Worm (Caenorhabditis elegans) whole organism, early embryonic: ENCODE measurements around the gene R09D1.12.

Experiments
- B0310.2 ChIP-seq: sonication (generic microtip); optimal IDR thresholded peaks from 2 replicates; lab custom pipeline; 2016; ENCODE audit warnings: mild to moderate bottlenecking, missing genetic modification characterization, missing compliant biosample characterization
- F13C5.2 ChIP-seq: sonication (generic microtip); optimal IDR thresholded peaks from 2 replicates; lab custom pipeline; 2017; ENCODE audit warnings: mild to moderate bottlenecking, missing genetic modification characterization, inconsistent platforms, missing compliant biosample characterization
- aly-1 ChIP-seq: sonication (generic microtip); optimal IDR thresholded peaks from 2 replicates; lab custom pipeline; 2016; ENCODE audit warnings: missing genetic modification characterization, missing compliant biosample characterization
- ama-1 ChIP-seq: fragments of 150-350 bp; optimal IDR thresholded peaks from 2 replicates; lab custom pipeline; 2014
- ceh-13 ChIP-seq: fragments of 200-800 bp; sonication (Bioruptor generic); optimal IDR thresholded peaks from 2 replicates; lab custom pipeline; 2018; ENCODE audit warnings: mild to moderate bottlenecking, missing genetic modification characterization, missing compliant biosample characterization
- ceh-36 ChIP-seq: sonication (generic microtip); optimal IDR thresholded peaks from 2 replicates; lab custom pipeline; 2016; ENCODE audit warnings: missing genetic modification characterization, inconsistent platforms, missing compliant biosample characterization
- ets-7 ChIP-seq: sonication (generic microtip); optimal IDR thresholded peaks from 2 replicates; lab custom pipeline; 2016; ENCODE audit warnings: missing genotype, missing genetic modification characterization, missing compliant biosample characterization
- flt-1 ChIP-seq: fragments of 200-800 bp; sonication (Bioruptor generic); IDR thresholded peaks from 2 replicates; pipeline ENCODE4 v1.3.6; 2022; ENCODE audit warnings: missing genetic modification characterization, missing compliant biosample characterization
- hmbx-1 ChIP-seq: sonication (generic microtip); optimal IDR thresholded peaks from 2 replicates; lab custom pipeline; 2016; ENCODE audit warnings: mild to moderate bottlenecking, missing genetic modification characterization, missing compliant biosample characterization
- hmg-4 ChIP-seq: fragments of 200-800 bp; sonication (Bioruptor generic); optimal IDR thresholded peaks from 2 replicates; lab custom pipeline; 2018; ENCODE audit warnings: mild to moderate bottlenecking, missing genetic modification characterization, missing compliant biosample characterization
- hnd-1 ChIP-seq: sonication (generic microtip); optimal IDR thresholded peaks from 2 replicates; lab custom pipeline; 2016; ENCODE audit warnings: missing genetic modification characterization, missing compliant biosample characterization
- pes-1 ChIP-seq: fragments of 200-800 bp; sonication (Bioruptor generic); IDR thresholded peaks from 2 replicates; pipeline ENCODE4 v1.3.6; 2022; ENCODE audit warnings: missing genetic modification reagents, missing genetic modification characterization, missing compliant biosample characterization
- scrt-1 ChIP-seq: fragments of 200-800 bp; sonication (Bioruptor generic); IDR thresholded peaks from 2 replicates; pipeline ENCODE4 v1.3.6; 2022; ENCODE audit warnings: missing genetic modification characterization, missing compliant biosample characterization
- sea-1 ChIP-seq: fragments of 200-800 bp; sonication (Bioruptor generic); conservative IDR thresholded peaks from 2 replicates; pipeline ENCODE4 v1.3.6; 2022; ENCODE audit warnings: missing genetic modification characterization, missing compliant biosample characterization
- tbx-11 ChIP-seq: fragments of 200-800 bp; sonication (Bioruptor generic); IDR thresholded peaks from 2 replicates; pipeline ENCODE4 v1.3.6; 2022; ENCODE audit warnings: missing genetic modification characterization, missing compliant biosample characterization
- tbx-37 ChIP-seq: fragments of 200-800 bp; sonication (Bioruptor generic); conservative IDR thresholded peaks from 2 replicates; pipeline ENCODE4 v1.3.6; 2022; ENCODE audit warnings: missing genetic modification reagents, missing genetic modification characterization, missing compliant biosample characterization
- tra-4 ChIP-seq: sonication (generic microtip); optimal IDR thresholded peaks from 2 replicates; lab custom pipeline; 2017; ENCODE audit warnings: missing genetic modification characterization, missing compliant biosample characterization

Gene R09D1.12

ce11 chrII:9454304-9454703 lies 2.2 kb upstream of the R09D1.12 start, which contains the start of gene chil-19:
Gene chil-19 (minus strand): TSS chrII:9454404.
- TF ChIP-seq pes-1 (no peak), F13C5.2 (tag; lab: Kevin White, UChicago) (no peak), ceh-36 (tag; lab: Kevin White, UChicago) (no peak), ets-7 (tag; lab: Kevin White, UChicago) (no peak), tbx-37 (GFP tag; lab: Robert Waterston, UW) (no peak), flt-1 (no peak), B0310.2 (tag; lab: Kevin White, UChicago) (no peak), sea-1 (GFP tag; lab: Robert Waterston, UW) (no peak)

ce11 chrII:9447965-9448364 lies 4.1 kb downstream of the R09D1.12 start, which contains the start of gene chil-18:
Gene chil-18 (plus strand): TSS chrII:9448265.
- TF ChIP-seq aly-1 (tag; lab: Kevin White, UChicago) (no peak), hmg-4 (GFP tag; lab: Kevin White, UChicago) (no peak), ceh-13 (no peak), ceh-36 (tag; lab: Kevin White, UChicago) (no peak), ets-7 (tag; lab: Kevin White, UChicago) (no peak), sea-1 (GFP tag; lab: Robert Waterston, UW) (no peak), hmbx-1 (tag; lab: Kevin White, UChicago) (no peak), hnd-1 (tag; lab: Kevin White, UChicago) (no peak), B0310.2 (tag; lab: Kevin White, UChicago) (no peak), tbx-11 (GFP tag; lab: Robert Waterston, UW) (no peak), F13C5.2 (tag; lab: Kevin White, UChicago) (no peak), flt-1 (no peak), scrt-1 (GFP tag; lab: Robert Waterston, UW) (no peak), pes-1 (no peak)

ce11 chrII:9445368-9445767 lies 6.7 kb downstream of the R09D1.12 start, which contains the start of gene R09D1.13:
Gene R09D1.13 (minus strand): TSS chrII:9445468.
- TF ChIP-seq ets-7 (tag; lab: Kevin White, UChicago) (no peak), B0310.2 (tag; lab: Kevin White, UChicago) (no peak), ceh-36 (tag; lab: Kevin White, UChicago) (no peak), aly-1 (tag; lab: Kevin White, UChicago) (no peak), F13C5.2 (tag; lab: Kevin White, UChicago) (no peak), pes-1 (no peak), ama-1 (lab: Kevin White, UChicago) (no peak), ceh-13 (no peak), flt-1 (no peak), tra-4 (tag; lab: Kevin White, UChicago) (no peak), hmbx-1 (tag; lab: Kevin White, UChicago) (no peak), hmg-4 (GFP tag; lab: Kevin White, UChicago) (no peak), sea-1 (GFP tag; lab: Robert Waterston, UW) (no peak), tbx-37 (GFP tag; lab: Robert Waterston, UW) (no peak), scrt-1 (GFP tag; lab: Robert Waterston, UW) (no peak), tbx-11 (GFP tag; lab: Robert Waterston, UW) (no peak)

ce11 chrII:9443522-9443921 lies 8.6 kb downstream of the R09D1.12 start, which contains the start of gene chil-15:
Gene chil-15 (minus strand): TSS chrII:9443622.
- TF ChIP-seq ceh-13 = no peak
- TF ChIP-seq B0310.2 (tag; lab: Kevin White, UChicago) = no peak
- TF ChIP-seq pes-1 = no peak

ce11 chrII:9441838-9442237 lies 10.2 kb downstream of the R09D1.12 start, which contains the start of gene chil-16:
Gene chil-16 (minus strand): TSS chrII:9441938.
- TF ChIP-seq tbx-11 (GFP tag; lab: Robert Waterston, UW) (no peak), ama-1 (lab: Kevin White, UChicago) (no peak)

ce11 chrII:9440060-9440459 lies 12.0 kb downstream of the R09D1.12 start, which contains the start of gene chil-17:
Gene chil-17 (minus strand): TSS chrII:9440160.
- TF ChIP-seq scrt-1 (GFP tag; lab: Robert Waterston, UW) (no peak), ama-1 (lab: Kevin White, UChicago) (no peak), aly-1 (tag; lab: Kevin White, UChicago) (no peak), tra-4 (tag; lab: Kevin White, UChicago) (no peak), hmg-4 (GFP tag; lab: Kevin White, UChicago) (no peak), tbx-37 (GFP tag; lab: Robert Waterston, UW) (no peak), B0310.2 (tag; lab: Kevin White, UChicago) (no peak), sea-1 (GFP tag; lab: Robert Waterston, UW) (no peak), ets-7 (tag; lab: Kevin White, UChicago) (no peak), pes-1 (no peak), flt-1 (no peak), tbx-11 (GFP tag; lab: Robert Waterston, UW) (no peak), hmbx-1 (tag; lab: Kevin White, UChicago) (no peak), hnd-1 (tag; lab: Kevin White, UChicago) (no peak), ceh-13 (no peak), ceh-36 (tag; lab: Kevin White, UChicago) (no peak), F13C5.2 (tag; lab: Kevin White, UChicago) (no peak)

- no peak for TF ChIP-seq F13C5.2 (tag; lab: Kevin White, UChicago)
- no peak for TF ChIP-seq hnd-1 (tag; lab: Kevin White, UChicago)
- no peak for TF ChIP-seq scrt-1 (GFP tag; lab: Robert Waterston, UW)
- TF ChIP-seq hmg-4 (GFP tag; lab: Kevin White, UChicago) = no peak
- no peak for TF ChIP-seq ets-7 (tag; lab: Kevin White, UChicago)
- no peak for TF ChIP-seq tbx-37 (GFP tag; lab: Robert Waterston, UW)
- no peak for TF ChIP-seq ceh-36 (tag; lab: Kevin White, UChicago)
- no peak for TF ChIP-seq ceh-13
- no peak for TF ChIP-seq sea-1 (GFP tag; lab: Robert Waterston, UW)
- no peak for TF ChIP-seq tbx-11 (GFP tag; lab: Robert Waterston, UW)
Measured at ce11 chrII:9438853-9439252, 13.2 kb downstream of the R09D1.12 start.
